Worm (Caenorhabditis elegans) whole organism, midembryonic: Measurements from ENCODE around the gene F36H12.4.
"Not testable (repeated sequence)": the region's sequence is repeated elsewhere in the genome, so short reads cannot be mapped to it uniquely, and the experiment has no call there.

Experiments used
- T22C8.4 ChIP-seq: fragments of 200-800 bp; sonication (Bioruptor generic); IDR thresholded peaks from 2 replicates; pipeline ENCODE4 v1.3.6; 2022; ENCODE audit warnings: missing genetic modification characterization, missing compliant biosample characterization
- cog-1 ChIP-seq: sonication (generic microtip); optimal IDR thresholded peaks from 2 replicates; lab custom pipeline; 2016; ENCODE audit warnings: missing genetic modification characterization, missing compliant biosample characterization
- flt-1 ChIP-seq: fragments of 200-800 bp; sonication (Bioruptor generic); IDR thresholded peaks from 2 replicates; pipeline ENCODE4 v1.3.6; 2022; ENCODE audit warnings: missing genetic modification characterization, missing compliant biosample characterization
- klf-2 ChIP-seq: fragments of 200-800 bp; sonication (Bioruptor generic); conservative IDR thresholded peaks from 2 replicates; pipeline ENCODE4 v1.3.6; 2022; ENCODE audit warnings: missing genetic modification reagents, missing genetic modification characterization, missing compliant biosample characterization
- med-1 ChIP-seq: sonication (generic microtip); optimal IDR thresholded peaks from 2 replicates; lab custom pipeline; 2017; ENCODE audit warnings: missing genetic modification characterization, mild to moderate bottlenecking, missing compliant biosample characterization, antibody characterized with exemption, missing genetic modification reagents; ENCODE audit not compliant: insufficient read depth
- ref-1 ChIP-seq: fragments of 200-800 bp; sonication (Bioruptor generic); conservative IDR thresholded peaks from 2 replicates; pipeline ENCODE4 v1.3.6; 2022; ENCODE audit warnings: missing genetic modification reagents, missing genetic modification characterization, missing compliant biosample characterization
- tab-1 ChIP-seq: fragments of 200-800 bp; sonication (Bioruptor generic); IDR thresholded peaks from 2 replicates; pipeline ENCODE4 v1.3.6; 2022; ENCODE audit warnings: missing genetic modification characterization, missing compliant biosample characterization
- ztf-23 ChIP-seq: fragments of 200-800 bp; sonication (Bioruptor generic); IDR thresholded peaks from 2 replicates; pipeline ENCODE4 v1.3.6; 2022; ENCODE audit warnings: missing genetic modification reagents, missing genetic modification characterization, missing compliant biosample characterization
- ztf-29 ChIP-seq: fragments of 200-800 bp; sonication (Bioruptor generic); IDR thresholded peaks from 2 replicates; pipeline ENCODE4 v1.3.6; 2022; ENCODE audit warnings: missing genetic modification reagents, missing genetic modification characterization, missing compliant biosample characterization

F36H12.4 gene

DNA sequence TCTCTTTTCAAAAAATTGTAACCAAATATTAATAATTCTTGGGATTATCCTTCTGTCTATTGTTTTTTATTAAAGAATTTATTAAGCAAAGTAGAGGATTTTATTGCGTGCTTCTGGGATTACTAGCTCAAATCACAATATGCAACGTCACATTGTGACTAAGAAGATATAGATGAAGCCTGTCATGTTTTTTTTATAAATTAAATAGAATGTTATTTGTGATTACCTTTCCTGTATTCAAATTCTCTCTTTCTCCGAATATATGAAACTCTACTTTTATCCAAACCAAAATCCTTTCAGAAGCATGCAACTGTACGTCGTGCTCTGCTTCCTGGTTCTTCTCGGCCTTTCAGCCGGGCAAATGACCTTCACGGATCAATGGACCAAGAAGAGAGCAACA lies 21.6 kb downstream of the F36H12.4 start, which contains the start of gene nlp-47:
TSS of gene nlp-47 (plus strand) at position 301 of the 400 bp plus-strand sequence.
- TF ChIP-seq tab-1 (GFP tag; lab: Robert Waterston, UW) = no peak
- TF ChIP-seq ztf-23 = no peak
- no peak for TF ChIP-seq med-1 (GFP tag; lab: Kevin White, UChicago)
- no peak for TF ChIP-seq klf-2
- no peak for TF ChIP-seq T22C8.4

DNA sequence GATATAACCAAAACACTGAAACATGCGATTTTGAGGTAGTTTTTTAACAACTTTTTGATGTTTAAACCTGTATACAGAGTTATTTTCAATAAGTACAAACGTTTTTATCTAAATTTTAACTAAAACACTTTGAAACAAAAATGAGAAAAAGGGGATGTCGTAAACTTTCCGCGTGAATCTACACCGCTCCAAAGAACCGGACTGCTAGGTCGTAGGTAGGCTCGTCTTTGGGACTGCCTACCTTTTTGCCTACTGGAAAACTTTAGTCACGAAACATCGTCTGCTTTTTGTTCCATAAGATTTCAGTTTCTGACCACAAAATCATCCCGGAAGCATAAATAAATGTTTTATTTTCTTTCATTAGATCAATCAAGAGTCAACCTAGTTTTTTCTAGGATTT lies 22.3 kb downstream of the F36H12.4 start:
- no peak for TF ChIP-seq T22C8.4
- TF ChIP-seq ztf-29 (GFP tag; lab: Robert Waterston, UW) = no peak
- TF ChIP-seq med-1 (GFP tag; lab: Kevin White, UChicago) = no peak
- TF ChIP-seq flt-1 (GFP tag; lab: Robert Waterston, UW) = no peak
- TF ChIP-seq klf-2 = no peak
- TF ChIP-seq cog-1 = no peak
- TF ChIP-seq ztf-23 = no peak
- TF ChIP-seq tab-1 (GFP tag; lab: Robert Waterston, UW) = no peak
- TF ChIP-seq ref-1 (GFP tag; lab: Robert Waterston, UW) = no peak

DNA sequence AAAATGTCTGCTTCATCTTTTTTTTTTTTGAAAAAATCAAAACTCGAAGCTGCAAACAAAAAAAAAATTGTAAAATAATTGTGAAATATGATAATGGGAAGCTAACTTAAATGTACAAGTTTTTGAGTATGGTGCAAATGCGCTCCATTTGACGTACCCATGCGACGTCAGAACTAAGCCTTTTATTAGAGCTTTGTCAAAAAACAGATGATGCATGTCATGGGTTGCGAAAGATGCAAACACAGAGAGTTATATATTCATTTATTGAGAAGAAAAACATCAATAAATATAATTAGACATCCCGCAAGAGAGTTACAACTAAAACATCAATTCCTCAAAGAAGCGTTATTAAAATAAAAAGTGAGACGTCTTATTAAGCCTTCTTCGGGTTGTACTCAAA lies 25.6 kb downstream of the F36H12.4 start:
- no peak for TF ChIP-seq flt-1 (GFP tag; lab: Robert Waterston, UW)
- TF ChIP-seq ztf-23 = no peak
- TF ChIP-seq T22C8.4 = no peak
- TF ChIP-seq tab-1 (GFP tag; lab: Robert Waterston, UW) = no peak
- TF ChIP-seq ztf-29 (GFP tag; lab: Robert Waterston, UW) = no peak
- TF ChIP-seq med-1 (GFP tag; lab: Kevin White, UChicago) = no peak

DNA sequence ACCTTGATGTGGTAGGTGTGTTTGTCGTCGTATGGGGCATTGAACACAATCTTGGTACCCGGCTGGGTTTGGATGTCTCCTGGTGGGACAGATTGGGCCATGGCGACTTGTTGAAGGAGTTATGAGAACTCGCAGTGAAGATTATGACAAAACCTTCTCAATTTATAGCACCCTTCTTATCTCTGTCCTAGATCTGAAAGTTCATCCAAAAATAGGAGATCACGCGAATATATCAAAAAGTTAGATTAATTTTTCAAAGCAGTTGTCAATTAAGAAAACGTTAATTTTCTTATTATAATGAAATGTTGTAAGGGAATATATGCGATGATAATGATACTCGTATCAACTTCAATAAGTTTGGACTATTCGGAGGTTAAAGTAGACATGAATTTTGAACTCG lies 26.3 kb downstream of the F36H12.4 start, which contains the start of gene msp-51:
TSS of gene msp-51 (minus strand) at position 101 of the 400 bp plus-strand sequence.
- not testable (repeated sequence) for TF ChIP-seq flt-1 (GFP tag; lab: Robert Waterston, UW); klf-2; ztf-29 (GFP tag; lab: Robert Waterston, UW)

DNA sequence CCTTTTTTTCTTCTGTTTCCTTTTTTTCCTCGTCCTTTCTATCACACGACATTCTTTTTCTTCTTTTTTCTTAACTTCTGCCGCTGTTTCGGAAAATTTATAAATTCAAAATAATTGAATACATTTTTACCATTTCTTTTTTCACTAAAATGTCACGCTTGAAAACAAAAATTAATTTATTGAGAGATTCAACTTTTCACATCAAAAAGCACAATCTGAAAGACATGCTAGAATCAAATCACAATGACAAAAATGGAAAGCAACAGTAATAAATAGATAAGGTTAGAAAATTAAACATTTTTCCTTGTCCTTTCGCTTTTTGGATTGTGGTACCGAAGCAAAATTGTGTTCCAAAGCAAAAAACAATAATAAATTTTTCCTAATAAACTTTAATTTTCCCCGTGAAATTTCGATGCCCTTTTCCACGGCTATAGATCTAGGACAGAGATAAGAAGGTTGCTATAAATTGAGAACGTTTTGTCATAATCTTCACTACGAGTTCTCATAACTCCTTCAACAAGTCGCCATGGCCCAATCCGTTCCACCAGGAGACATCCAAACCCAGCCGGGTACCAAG lies 28.6 kb downstream of the F36H12.4 start, which contains the start of the genes ZK354.6 and msp-113:
TSS of gene ZK354.6 (minus strand) at position 101 of the 577 bp plus-strand sequence.
TSS of gene msp-113 (plus strand) at position 527 of the 577 bp plus-strand sequence.
- no peak for TF ChIP-seq klf-2
- no peak for TF ChIP-seq T22C8.4
- no peak for TF ChIP-seq ztf-23
- no peak for TF ChIP-seq flt-1 (GFP tag; lab: Robert Waterston, UW)
- TF ChIP-seq med-1 (GFP tag; lab: Kevin White, UChicago) = no peak
- no peak for TF ChIP-seq ref-1 (GFP tag; lab: Robert Waterston, UW)
- no peak for TF ChIP-seq ztf-29 (GFP tag; lab: Robert Waterston, UW)
- no peak for TF ChIP-seq cog-1
- TF ChIP-seq tab-1 (GFP tag; lab: Robert Waterston, UW) = no peak

DNA sequence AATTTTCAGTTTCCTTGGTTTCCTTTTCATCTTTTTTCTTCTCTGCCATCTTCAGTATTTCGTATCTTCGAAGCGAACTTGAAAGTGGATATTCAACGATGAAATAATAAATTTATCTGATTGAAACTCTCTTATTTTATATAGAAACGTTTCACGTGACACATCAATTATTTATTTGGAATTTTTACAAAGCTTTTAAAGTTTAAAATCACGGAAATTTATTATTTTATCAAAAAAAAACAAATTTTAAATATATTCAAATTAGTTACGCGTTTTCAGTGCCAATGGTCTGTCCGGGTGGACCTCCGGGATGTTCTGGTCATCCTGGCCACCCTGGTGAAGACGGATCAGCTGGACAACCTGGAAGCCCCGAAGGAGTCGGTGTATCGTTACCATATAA lies 34.1 kb downstream of the F36H12.4 start, which contains the start of gene ZK354.7:
TSS of gene ZK354.7 (minus strand) at position 101 of the 400 bp plus-strand sequence.
- no peak for TF ChIP-seq med-1 (GFP tag; lab: Kevin White, UChicago)
- no peak for TF ChIP-seq tab-1 (GFP tag; lab: Robert Waterston, UW)
- no peak for TF ChIP-seq ztf-23
- TF ChIP-seq klf-2 = no peak
- no peak for TF ChIP-seq ztf-29 (GFP tag; lab: Robert Waterston, UW)
- no peak for TF ChIP-seq T22C8.4
- TF ChIP-seq cog-1 = no peak
- TF ChIP-seq ref-1 (GFP tag; lab: Robert Waterston, UW) = no peak
- no peak for TF ChIP-seq flt-1 (GFP tag; lab: Robert Waterston, UW)

DNA sequence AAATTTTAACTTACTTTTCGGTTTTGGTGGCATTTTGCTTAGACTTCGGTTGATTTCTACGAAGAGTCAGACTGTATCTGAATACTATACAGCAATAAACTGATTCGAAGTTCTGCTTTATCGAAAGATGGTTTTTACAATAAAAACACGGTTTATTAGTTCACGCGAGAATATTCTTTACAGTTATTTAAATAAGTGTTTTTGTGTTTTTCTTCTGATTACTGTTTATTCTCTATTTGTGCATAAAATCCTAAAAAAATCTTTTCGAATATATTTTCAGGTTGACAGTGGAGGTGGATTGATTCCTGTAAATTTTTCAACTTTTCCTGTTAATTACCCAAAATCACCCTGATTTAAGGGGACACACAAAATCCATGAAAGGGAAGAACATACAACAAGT lies 37.1 kb downstream of the F36H12.4 start, which contains the start of gene ZK354.8:
TSS of gene ZK354.8 (minus strand) at position 101 of the 400 bp plus-strand sequence.
- TF ChIP-seq T22C8.4 = no peak
- no peak for TF ChIP-seq ztf-29 (GFP tag; lab: Robert Waterston, UW)
- TF ChIP-seq flt-1 (GFP tag; lab: Robert Waterston, UW) = no peak
- TF ChIP-seq cog-1 = no peak
- TF ChIP-seq tab-1 (GFP tag; lab: Robert Waterston, UW) = no peak
- no peak for TF ChIP-seq med-1 (GFP tag; lab: Kevin White, UChicago)
- TF ChIP-seq ref-1 (GFP tag; lab: Robert Waterston, UW) = no peak
- no peak for TF ChIP-seq klf-2
- TF ChIP-seq ztf-23 = no peak

DNA sequence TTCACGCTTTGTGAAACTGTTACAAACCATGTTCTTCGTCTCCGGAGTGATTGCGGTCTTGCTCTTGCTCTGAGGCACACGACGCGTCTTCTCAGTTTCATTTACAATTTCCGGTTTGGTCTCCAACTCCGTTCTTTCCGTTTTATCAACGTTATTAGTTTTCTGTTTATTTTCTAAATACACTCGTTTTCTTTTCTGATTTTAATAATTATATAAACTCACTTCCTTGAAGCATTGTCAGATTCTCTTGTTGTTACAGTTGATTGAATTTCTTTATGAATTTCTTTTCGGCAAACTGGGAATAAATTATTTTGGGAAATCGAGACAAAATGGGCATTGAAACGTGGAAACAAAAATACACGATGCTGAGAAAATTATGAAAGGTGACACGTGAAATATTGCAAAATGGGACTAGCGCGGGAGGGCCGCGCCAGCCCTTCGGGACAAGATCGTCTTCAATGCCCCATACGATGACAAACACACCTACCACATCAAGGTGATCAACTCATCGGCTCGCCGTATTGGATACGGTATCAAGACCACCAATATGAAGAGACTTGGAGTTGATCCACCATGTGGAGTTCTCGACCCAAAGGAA lies 39.2 kb downstream of the F36H12.4 start, which contains the start of the genes ZK354.9 and msp-58:
TSS of gene ZK354.9 (minus strand) at position 101 of the 598 bp plus-strand sequence.
TSS of gene msp-58 (plus strand) at position 548 of the 598 bp plus-strand sequence.
- not testable (repeated sequence) for TF ChIP-seq tab-1 (GFP tag; lab: Robert Waterston, UW); ztf-29 (GFP tag; lab: Robert Waterston, UW); T22C8.4

DNA sequence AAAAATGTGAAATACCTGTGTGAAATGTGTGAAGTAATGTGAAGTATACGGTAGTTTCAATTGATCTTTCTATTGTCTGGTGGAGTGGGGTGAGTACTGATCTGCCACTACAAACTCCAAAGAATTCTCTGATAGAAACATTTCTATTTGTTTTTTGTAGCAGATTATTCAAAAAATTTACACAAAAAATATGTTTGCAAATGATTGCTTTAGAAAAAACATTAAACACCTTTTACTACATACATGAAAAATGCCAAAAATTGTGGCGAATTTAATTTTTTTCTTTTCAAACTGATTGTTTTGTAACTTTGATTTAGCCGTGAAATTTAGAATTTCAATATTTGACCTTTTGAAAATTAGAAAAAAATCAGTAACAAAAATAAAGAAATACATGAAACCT lies 40.8 kb downstream of the F36H12.4 start, which contains the start of gene ZK354.3:
TSS of gene ZK354.3 (plus strand) at position 301 of the 400 bp plus-strand sequence.
- no peak for TF ChIP-seq tab-1 (GFP tag; lab: Robert Waterston, UW)
- no peak for TF ChIP-seq ref-1 (GFP tag; lab: Robert Waterston, UW)
- TF ChIP-seq ztf-29 (GFP tag; lab: Robert Waterston, UW) = no peak
- TF ChIP-seq cog-1 = no peak
- no peak for TF ChIP-seq ztf-23
- TF ChIP-seq klf-2 = no peak
- no peak for TF ChIP-seq flt-1 (GFP tag; lab: Robert Waterston, UW)
- no peak for TF ChIP-seq med-1 (GFP tag; lab: Kevin White, UChicago)
- no peak for TF ChIP-seq T22C8.4

DNA sequence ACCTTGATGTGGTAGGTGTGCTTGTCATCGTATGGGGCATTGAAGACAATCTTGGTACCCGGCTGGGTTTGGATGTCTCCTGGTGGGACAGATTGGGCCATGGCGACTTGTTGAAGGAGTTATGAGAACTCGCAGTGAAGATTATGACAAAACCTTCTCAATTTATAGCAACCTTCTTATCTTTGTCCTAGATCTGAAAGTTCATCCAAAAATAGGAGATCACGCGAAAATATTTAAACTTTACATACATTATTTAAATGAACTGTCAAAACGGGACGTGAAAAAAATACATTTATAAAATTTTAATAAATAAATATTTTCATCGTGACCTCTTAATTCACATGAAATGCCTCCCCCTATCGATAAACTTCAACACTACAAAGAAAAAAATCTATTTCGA lies 44.1 kb downstream of the F36H12.4 start, which contains the start of the genes msp-59 and ZK354.2:
TSS of gene msp-59 (minus strand) at position 101 of the 400 bp plus-strand sequence.
TSS of gene ZK354.2 (plus strand) at position 395 of the 400 bp plus-strand sequence.
- not testable (repeated sequence) for TF ChIP-seq flt-1 (GFP tag; lab: Robert Waterston, UW); ztf-29 (GFP tag; lab: Robert Waterston, UW); med-1 (GFP tag; lab: Kevin White, UChicago)
